Worm (Caenorhabditis elegans) whole organism, L1 larva: Measurements from ENCODE around the gene F10E9.7.

ENCODE experiments used
- C04F5.9 ChIP-seq: sonication (generic microtip); optimal IDR thresholded peaks from 2 replicates; lab custom pipeline; 2016; ENCODE audit warnings: missing genetic modification characterization, missing compliant biosample characterization
- C16A3.4 ChIP-seq: fragments of 150-350 bp; optimal IDR thresholded peaks from 2 replicates; lab custom pipeline; 2014; ENCODE audit warnings: missing biosample characterization, missing genetic modification characterization
- C34B4.2 ChIP-seq: sonication (generic microtip); optimal IDR thresholded peaks from 2 replicates; lab custom pipeline; 2017; ENCODE audit warnings: mild to moderate bottlenecking, missing genetic modification characterization, missing compliant biosample characterization
- Y116A8C.19 ChIP-seq: sonication (generic microtip); optimal IDR thresholded peaks from 2 replicates; lab custom pipeline; 2016; ENCODE audit warnings: missing compliant biosample characterization, missing genetic modification characterization, borderline replicate concordance
- ama-1 ChIP-seq: fragments of 150-350 bp; optimal IDR thresholded peaks from 2 replicates; lab custom pipeline; 2014
- blmp-1 ChIP-seq: fragments of 150-350 bp; optimal IDR thresholded peaks from 2 replicates; lab custom pipeline; 2014; ENCODE audit warnings: missing biosample characterization, missing genetic modification characterization
- ceh-82 ChIP-seq, 3 experiments: fragments of 150-350 bp in 1 of 3; sonication (generic microtip) in 2 of 3; optimal IDR thresholded peaks; 2 replicates each; lab custom pipeline; 2014 to 2017; ENCODE audit warnings: missing biosample characterization in 3 of 3, missing genetic modification characterization in 3 of 3
- ceh-88 ChIP-seq: fragments of 200-800 bp; sonication (Bioruptor generic); IDR thresholded peaks from 2 replicates; pipeline ENCODE4 v1.3.6; 2022; ENCODE audit warnings: missing genetic modification characterization, missing compliant biosample characterization
- dpl-1 ChIP-seq, 3 experiments: fragments of 150-350 bp in 2 of 3; sonication (generic microtip) in 1 of 3; optimal IDR thresholded peaks; 2 replicates each; lab custom pipeline; 2014 to 2017; ENCODE audit warnings: missing biosample characterization in 3 of 3, missing genetic modification characterization in 3 of 3, missing genetic modification reagents in 3 of 3
- dsc-1 ChIP-seq: sonication (generic microtip); optimal IDR thresholded peaks from 2 replicates; lab custom pipeline; 2016; ENCODE audit warnings: mild to moderate bottlenecking, missing genetic modification characterization, missing compliant biosample characterization
- efl-1 ChIP-seq, 4 experiments: fragments of 150-350 bp; optimal IDR thresholded peaks in 3 of 4; peaks in 1 of 4; 1 replicate in 1 of 4; 2 replicates in 3 of 4; lab custom pipeline; 2014; ENCODE audit warnings: missing biosample characterization in 2 of 4, missing genetic modification characterization in 2 of 4, missing genetic modification reagents in 2 of 4
- elt-2 ChIP-seq: sonication (generic microtip); optimal IDR thresholded peaks from 2 replicates; lab custom pipeline; 2016; ENCODE audit warnings: missing genetic modification characterization, mild to moderate bottlenecking, inconsistent platforms, missing compliant biosample characterization, missing genetic modification reagents
- fkh-4 ChIP-seq: sonication (generic microtip); optimal IDR thresholded peaks from 2 replicates; lab custom pipeline; 2016; ENCODE audit warnings: missing compliant biosample characterization, missing genetic modification characterization, borderline replicate concordance
- irx-1 ChIP-seq: sonication (generic microtip); optimal IDR thresholded peaks from 2 replicates; lab custom pipeline; 2016; ENCODE audit warnings: missing genetic modification characterization, missing compliant biosample characterization
- isw-1 ChIP-seq: fragments of 200-800 bp; sonication (Bioruptor generic); IDR thresholded peaks from 2 replicates; pipeline ENCODE4 v1.3.6; 2022; ENCODE audit warnings: missing genetic modification characterization, missing compliant biosample characterization
- lin-13 ChIP-seq: fragments of 150-350 bp; optimal IDR thresholded peaks from 2 replicates; lab custom pipeline; 2014; ENCODE audit warnings: missing biosample characterization, missing genetic modification reagents, missing genetic modification characterization
- lin-14 ChIP-seq: fragments of 200-800 bp; sonication (Bioruptor generic); optimal IDR thresholded peaks from 2 replicates; lab custom pipeline; 2018; ENCODE audit warnings: mild to moderate bottlenecking, missing genetic modification characterization, moderate library complexity, missing compliant biosample characterization
- lin-15B ChIP-seq: fragments of 150-350 bp; sonication (generic microtip); optimal IDR thresholded peaks from 3 replicates; lab custom pipeline; 2014; ENCODE audit warnings: missing biosample characterization, missing genetic modification characterization
- lin-35 ChIP-seq, 2 experiments: fragments of 150-350 bp; optimal IDR thresholded peaks; 2 replicates each; lab custom pipeline; 2014; ENCODE audit warnings: missing biosample characterization in 2 of 2, missing genetic modification characterization in 2 of 2, missing genetic modification reagents in 2 of 2
- lin-39 ChIP-seq: fragments of 150-350 bp; optimal IDR thresholded peaks from 2 replicates; lab custom pipeline; 2014; ENCODE audit warnings: missing biosample characterization, missing genetic modification reagents, missing genetic modification characterization
- lir-3 ChIP-seq: sonication (generic microtip); optimal IDR thresholded peaks from 2 replicates; lab custom pipeline; 2016; ENCODE audit warnings: mild to moderate bottlenecking, missing genetic modification characterization, moderate library complexity, missing compliant biosample characterization; ENCODE audit not compliant: poor library complexity
- lsy-2 ChIP-seq, 2 experiments: fragments of 150-350 bp; optimal IDR thresholded peaks; 2 replicates each; lab custom pipeline; 2014; ENCODE audit warnings: missing biosample characterization in 2 of 2, missing genetic modification characterization in 2 of 2
- mdl-1 ChIP-seq, 2 experiments: fragments of 150-350 bp; optimal IDR thresholded peaks; 2 replicates each; lab custom pipeline; 2014 to 2017; ENCODE audit warnings: missing biosample characterization in 2 of 2, missing genetic modification characterization in 2 of 2, inconsistent platforms in 1 of 2
- mep-1 ChIP-seq: fragments of 150-350 bp; optimal IDR thresholded peaks from 2 replicates; lab custom pipeline; 2014; ENCODE audit warnings: missing biosample characterization, missing genetic modification characterization
- nhr-11 ChIP-seq: fragments of 150-350 bp; optimal IDR thresholded peaks from 2 replicates; lab custom pipeline; 2014; ENCODE audit warnings: missing biosample characterization, missing genetic modification characterization
- nhr-19 ChIP-seq: fragments of 200-800 bp; sonication (Bioruptor generic); conservative IDR thresholded peaks from 2 replicates; pipeline ENCODE4 v1.3.6; 2022; ENCODE audit warnings: missing genetic modification characterization, missing compliant biosample characterization
- nhr-20 ChIP-seq: sonication (generic microtip); optimal IDR thresholded peaks from 2 replicates; lab custom pipeline; 2016; ENCODE audit warnings: mild to moderate bottlenecking, missing genetic modification characterization, missing compliant biosample characterization
- nhr-47 ChIP-seq: sonication (generic microtip); optimal IDR thresholded peaks from 2 replicates; lab custom pipeline; 2016; ENCODE audit warnings: mild to moderate bottlenecking, missing genetic modification characterization, moderate library complexity, missing compliant biosample characterization
- nhr-71 ChIP-seq: sonication (generic microtip); optimal IDR thresholded peaks from 2 replicates; lab custom pipeline; 2016; ENCODE audit warnings: mild to moderate bottlenecking, missing genetic modification characterization, moderate library complexity, missing compliant biosample characterization
- nhr-76 ChIP-seq: sonication (generic microtip); optimal IDR thresholded peaks from 2 replicates; lab custom pipeline; 2017; ENCODE audit warnings: missing biosample characterization, missing genetic modification characterization
- pag-3 ChIP-seq: sonication (generic microtip); optimal IDR thresholded peaks from 2 replicates; lab custom pipeline; 2017; ENCODE audit warnings: missing genetic modification characterization, mild to moderate bottlenecking, missing compliant biosample characterization, antibody characterized with exemption, borderline replicate concordance; ENCODE audit not compliant: insufficient read depth
- pax-3 ChIP-seq: fragments of 200-800 bp; sonication (Bioruptor generic); optimal IDR thresholded peaks from 2 replicates; lab custom pipeline; 2018; ENCODE audit warnings: mild to moderate bottlenecking, missing genetic modification characterization, moderate library complexity, missing compliant biosample characterization
- rnt-1 ChIP-seq: sonication (generic microtip); optimal IDR thresholded peaks from 2 replicates; lab custom pipeline; 2016; ENCODE audit warnings: mild to moderate bottlenecking, missing genetic modification characterization, moderate library complexity, missing compliant biosample characterization
- skn-1 ChIP-seq: fragments of 150-350 bp; optimal IDR thresholded peaks from 2 replicates; lab custom pipeline; 2014; ENCODE audit warnings: missing biosample characterization, missing genetic modification characterization
- snpc-4 ChIP-seq: fragments of 150-350 bp; optimal IDR thresholded peaks from 2 replicates; lab custom pipeline; 2014; ENCODE audit warnings: missing biosample characterization, missing genetic modification characterization
- snu-23 ChIP-seq: sonication (generic microtip); optimal IDR thresholded peaks from 2 replicates; lab custom pipeline; 2016; ENCODE audit warnings: missing genetic modification characterization, missing compliant biosample characterization
- sox-4 ChIP-seq: sonication (generic microtip); optimal IDR thresholded peaks from 2 replicates; lab custom pipeline; 2016; ENCODE audit warnings: missing genetic modification characterization, missing compliant biosample characterization
- sptf-1 ChIP-seq: fragments of 150-350 bp; optimal IDR thresholded peaks from 2 replicates; lab custom pipeline; 2014; ENCODE audit warnings: missing biosample characterization, missing genetic modification characterization
- unc-30 ChIP-seq: sonication (generic microtip); optimal IDR thresholded peaks from 2 replicates; lab custom pipeline; 2017; ENCODE audit warnings: missing biosample characterization, missing genetic modification characterization
- unc-86 ChIP-seq: sonication (generic microtip); optimal IDR thresholded peaks from 2 replicates; lab custom pipeline; 2016; ENCODE audit warnings: missing genetic modification characterization, missing compliant biosample characterization
- unc-98 ChIP-seq: fragments of 200-800 bp; sonication (Bioruptor generic); IDR thresholded peaks from 2 replicates; pipeline ENCODE4 v1.3.6; 2022; ENCODE audit warnings: missing genetic modification characterization, missing compliant biosample characterization
- vab-15 ChIP-seq: sonication (generic microtip); optimal IDR thresholded peaks from 2 replicates; lab custom pipeline; 2017; ENCODE audit warnings: missing genotype, mild to moderate bottlenecking, missing genetic modification characterization, missing compliant biosample characterization

The F10E9.7 gene

DNA sequence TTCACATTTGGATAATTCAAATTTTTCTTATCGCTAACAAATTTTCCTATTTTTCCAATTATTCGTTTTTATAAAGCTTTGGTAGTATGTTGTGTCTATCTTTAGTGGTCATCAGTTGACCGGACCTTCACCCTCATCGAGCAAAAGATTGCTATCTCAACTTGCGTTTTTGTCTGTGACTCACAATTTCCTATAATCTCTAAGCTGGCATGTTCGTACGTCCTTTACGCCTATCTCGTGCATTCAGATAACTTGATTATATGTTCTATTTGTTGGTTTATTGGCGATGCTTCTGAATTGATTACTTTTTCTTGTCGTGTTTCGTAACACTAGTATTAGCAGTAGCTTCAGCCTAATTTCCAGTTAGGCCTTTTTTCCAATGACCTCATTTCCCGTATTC, 27.7 kb downstream of the F10E9.7 start:
- TF ChIP-seq mep-1 (tag; lab: Kevin White, UChicago) (no peak), dpl-1 (GFP tag; optimal IDR thresholded peaks at IDR 0.05; lab: Kevin White, UChicago) (no peak), nhr-20 (no peak), nhr-11 (tag; lab: Kevin White, UChicago) (no peak), blmp-1 (tag; lab: Kevin White, UChicago) (no peak), nhr-47 (no peak), nhr-19 (GFP tag; lab: Robert Waterston, UW) (no peak), irx-1 (tag; lab: Kevin White, UChicago) (no peak), unc-30 (no peak), elt-2 (tag; lab: Kevin White, UChicago) (no peak), unc-86 (no peak), dsc-1 (tag; lab: Kevin White, UChicago) (no peak), pag-3 (no peak)

ce11 chrIII:8278801-8279200, 28.4 kb downstream of the F10E9.7 start, which contains the start of gene mig-10:
Gene mig-10 (plus strand): TSS chrIII:8279101.
- TF ChIP-seq pax-3 (tag; lab: Kevin White, UChicago) (no peak), C16A3.4 (no peak), lin-39 (tag; lab: Kevin White, UChicago) (no peak)

- no peak for TF ChIP-seq C04F5.9 (tag; lab: Kevin White, UChicago)
- TF ChIP-seq vab-15 (tag; lab: Kevin White, UChicago): no peak
- TF ChIP-seq lir-3 (tag; lab: Kevin White, UChicago): no peak
- no peak for TF ChIP-seq nhr-47
- TF ChIP-seq lin-14 (GFP tag; lab: Kevin White, UChicago): no peak
- no peak for TF ChIP-seq fkh-4 (tag; lab: Kevin White, UChicago)
- no peak for TF ChIP-seq unc-98 (GFP tag; lab: Robert Waterston, UW)
- no peak for TF ChIP-seq nhr-76 (tag; lab: Kevin White, UChicago)
Measured at ce11 chrIII:8275871-8276270, 31.4 kb downstream of the F10E9.7 start, which contains the start of gene clec-160. Gene clec-160 (minus strand): TSS chrIII:8275971.

- no peak for TF ChIP-seq snu-23 (GFP tag; lab: Kevin White, UChicago)
- TF ChIP-seq sptf-1 (tag; lab: Kevin White, UChicago): no peak
- no peak for TF ChIP-seq Y116A8C.19 (tag; lab: Kevin White, UChicago)
- TF ChIP-seq mep-1 (tag; lab: Kevin White, UChicago): no peak
- TF ChIP-seq mdl-1 (tag; optimal IDR thresholded peaks at IDR 0.05; lab: Kevin White, UChicago): no peak
- no peak for TF ChIP-seq nhr-20
- TF ChIP-seq isw-1: no peak
- no peak for TF ChIP-seq C34B4.2 (tag; lab: Kevin White, UChicago)
- no peak for TF ChIP-seq ceh-88 (GFP tag; lab: Robert Waterston, UW)
- TF ChIP-seq unc-86: no peak
- no peak for TF ChIP-seq lin-35 (GFP tag; optimal IDR thresholded peaks at IDR 0.05; lab: Kevin White, UChicago)
- TF ChIP-seq snpc-4: no peak
- no peak for TF ChIP-seq C16A3.4
- no peak for TF ChIP-seq sox-4 (tag; lab: Kevin White, UChicago)
- no peak for TF ChIP-seq nhr-71
Measured at ce11 chrIII:8271676-8272225, 35.5 kb downstream of the F10E9.7 start, which contains the start of the genes mps-4 and F09G8.10. Gene mps-4 (minus strand): TSS chrIII:8271776. Gene F09G8.10 (minus strand): TSS chrIII:8272175.

DNA sequence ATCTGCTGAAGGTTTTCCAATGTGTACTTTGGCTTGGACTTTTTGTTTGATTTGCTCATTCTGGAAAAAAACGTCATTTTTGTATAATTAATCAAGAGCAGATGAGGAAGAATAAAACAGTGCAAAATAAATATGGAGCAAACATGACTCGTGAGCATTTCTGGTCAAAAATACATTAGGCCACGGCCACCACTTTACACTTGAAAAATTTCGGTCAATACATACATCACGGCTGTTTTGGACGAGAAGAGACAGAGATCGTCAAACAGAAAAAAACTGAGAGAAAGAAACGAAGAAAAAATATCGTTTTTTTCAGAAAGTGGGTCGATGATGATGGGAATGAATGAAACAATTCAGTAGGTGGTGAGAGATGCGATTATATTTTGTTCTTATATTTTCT, 38.9 kb downstream of the F10E9.7 start, which contains the start of the genes F09G8.7 and crn-7:
Gene F09G8.7 (minus strand): TSS at position 60 of the 400 bp plus-strand sequence.
Gene crn-7 (plus strand): TSS at position 236 of the 400 bp plus-strand sequence.
- no peak for TF ChIP-seq lin-13 (GFP tag; lab: Kevin White, UChicago)
- TF ChIP-seq ceh-82 (tag; optimal IDR thresholded peaks at IDR 0.05; lab: Kevin White, UChicago): peak in 1 of 3 experiments; percentile 31
- TF ChIP-seq skn-1 (tag; lab: Kevin White, UChicago): peak; percentile 25
- no peak for TF ChIP-seq ama-1 (lab: Kevin White, UChicago)
- peak; percentile 32 to 36 for TF ChIP-seq efl-1 (optimal IDR thresholded peaks at IDR 0.05; lab: Kevin White, UChicago)
- TF ChIP-seq efl-1 (GFP tag; optimal IDR thresholded peaks at IDR 0.05 in 1 of 2; lab: Kevin White, UChicago): peak in 1 of 2 experiments; percentile 17
- TF ChIP-seq lin-35 (GFP tag; optimal IDR thresholded peaks at IDR 0.05; lab: Kevin White, UChicago): peak; percentile 23 to 31
- peak in 2 of 3 experiments; percentile 36 to 44 for TF ChIP-seq dpl-1 (GFP tag; optimal IDR thresholded peaks at IDR 0.05; lab: Kevin White, UChicago)
- TF ChIP-seq C16A3.4: no peak
- TF ChIP-seq snu-23 (GFP tag; lab: Kevin White, UChicago): peak; percentile 33
- peak; percentile 24 for TF ChIP-seq lir-3 (tag; lab: Kevin White, UChicago)
- TF ChIP-seq rnt-1 (tag; lab: Kevin White, UChicago): peak; percentile 45
- TF ChIP-seq lin-15B (tag; lab: Kevin White, UChicago): peak; percentile 15
- peak in 1 of 2 experiments; percentile 55 for TF ChIP-seq lsy-2 (tag; optimal IDR thresholded peaks at IDR 0.05; lab: Kevin White, UChicago)
- no peak for TF ChIP-seq ceh-88 (GFP tag; lab: Robert Waterston, UW)
- peak; percentile 46 for TF ChIP-seq blmp-1 (tag; lab: Kevin White, UChicago)
